Worm (Caenorhabditis elegans) whole organism, early embryonic: ENCODE results near the gene sra-36.

Source experiments
- B0310.2 ChIP-seq: sonication (generic microtip); optimal IDR thresholded peaks from 2 replicates; lab custom pipeline; 2016; ENCODE audit warnings: mild to moderate bottlenecking, missing genetic modification characterization, missing compliant biosample characterization
- F13C5.2 ChIP-seq: sonication (generic microtip); optimal IDR thresholded peaks from 2 replicates; lab custom pipeline; 2017; ENCODE audit warnings: mild to moderate bottlenecking, missing genetic modification characterization, inconsistent platforms, missing compliant biosample characterization
- ceh-36 ChIP-seq: sonication (generic microtip); optimal IDR thresholded peaks from 2 replicates; lab custom pipeline; 2016; ENCODE audit warnings: missing genetic modification characterization, inconsistent platforms, missing compliant biosample characterization
- ets-7 ChIP-seq: sonication (generic microtip); optimal IDR thresholded peaks from 2 replicates; lab custom pipeline; 2016; ENCODE audit warnings: missing genotype, missing genetic modification characterization, missing compliant biosample characterization
- flt-1 ChIP-seq: fragments of 200-800 bp; sonication (Bioruptor generic); IDR thresholded peaks from 2 replicates; pipeline ENCODE4 v1.3.6; 2022; ENCODE audit warnings: missing genetic modification characterization, missing compliant biosample characterization
- hmg-4 ChIP-seq: fragments of 200-800 bp; sonication (Bioruptor generic); optimal IDR thresholded peaks from 2 replicates; lab custom pipeline; 2018; ENCODE audit warnings: mild to moderate bottlenecking, missing genetic modification characterization, missing compliant biosample characterization
- hnd-1 ChIP-seq: sonication (generic microtip); optimal IDR thresholded peaks from 2 replicates; lab custom pipeline; 2016; ENCODE audit warnings: missing genetic modification characterization, missing compliant biosample characterization

ce11 chrII:4571868-4572267, 31.3 kb upstream of the sra-36 start, which contains the start of gene vab-1:
- no peak for TF ChIP-seq ceh-36 (tag; lab: Kevin White, UChicago)
- TF ChIP-seq F13C5.2 (tag; lab: Kevin White, UChicago): no peak
- TF ChIP-seq ets-7 (tag; lab: Kevin White, UChicago): no peak
- TF ChIP-seq flt-1 (GFP tag; lab: Robert Waterston, UW): no peak
- TF ChIP-seq hnd-1 (tag; lab: Kevin White, UChicago): no peak
- no peak for TF ChIP-seq B0310.2 (tag; lab: Kevin White, UChicago)
- no peak for TF ChIP-seq hmg-4 (GFP tag; lab: Kevin White, UChicago)
